Fruit fly (Drosophila melanogaster) whole organism, embryonic: ENCODE data around the gene CG32452.

Experiments used
- ATbp ChIP-seq: fragments of 200-800 bp; sonication (Bioruptor generic); optimal IDR thresholded peaks from 2 replicates; lab custom pipeline; 2017; ENCODE audit warnings: missing biosample characterization, mild to moderate bottlenecking, missing genetic modification characterization, missing genetic modification reagents
- Bteb2 ChIP-seq: fragments of 200-800 bp; sonication (Bioruptor generic); optimal IDR thresholded peaks from 2 replicates; lab custom pipeline; 2016; ENCODE audit warnings: missing biosample characterization, missing genetic modification characterization
- CG12391 ChIP-seq: fragments of 200-800 bp; sonication (Bioruptor generic); optimal IDR thresholded peaks from 3 replicates; lab custom pipeline; 2018; ENCODE audit warnings: missing biosample characterization, mild to moderate bottlenecking, missing genetic modification characterization, moderate library complexity
- CG12659 ChIP-seq: fragments of 200-800 bp; sonication (Bioruptor generic); optimal IDR thresholded peaks from 3 replicates; lab custom pipeline; 2017; ENCODE audit warnings: mild to moderate bottlenecking, missing biosample characterization, missing genetic modification reagents, missing genetic modification characterization
- CG13894 ChIP-seq: fragments of 200-800 bp; sonication (Bioruptor generic); optimal IDR thresholded peaks from 3 replicates; lab custom pipeline; 2018; ENCODE audit warnings: missing biosample characterization, mild to moderate bottlenecking, missing genetic modification characterization, moderate library complexity
- CG1529 ChIP-seq: fragments of 200-800 bp; sonication (Bioruptor generic); optimal IDR thresholded peaks from 3 replicates; lab custom pipeline; 2018; ENCODE audit warnings: missing biosample characterization, missing genetic modification characterization
- CG16813 ChIP-seq: fragments of 200-800 bp; sonication (Bioruptor generic); IDR thresholded peaks from 3 replicates; pipeline ENCODE4 v1.3.6; 2022; ENCODE audit warnings: missing biosample characterization, missing genetic modification characterization; ENCODE audit not compliant: partially characterized antibody
- CG17568 ChIP-seq: fragments of 200-800 bp; sonication (Bioruptor generic); optimal IDR thresholded peaks from 2 replicates; lab custom pipeline; 2018; ENCODE audit warnings: missing biosample characterization, mild to moderate bottlenecking, missing genetic modification characterization, moderate library complexity
- CG17612 ChIP-seq: fragments of 200-800 bp; sonication (Bioruptor generic); IDR thresholded peaks from 2 replicates; pipeline ENCODE4 v1.3.6; 2022; ENCODE audit warnings: missing biosample characterization, missing genetic modification characterization
- CG18619 ChIP-seq: fragments of 200-800 bp; sonication (Bioruptor generic); optimal IDR thresholded peaks from 3 replicates; lab custom pipeline; 2017; ENCODE audit warnings: missing biosample characterization, mild to moderate bottlenecking, missing genetic modification characterization
- CG2875 ChIP-seq: fragments of 200-800 bp; sonication (Bioruptor generic); optimal IDR thresholded peaks from 2 replicates; lab custom pipeline; 2017; ENCODE audit warnings: missing biosample characterization, mild to moderate bottlenecking, missing genetic modification characterization, missing genetic modification reagents
- CG34422 ChIP-seq: fragments of 200-800 bp; sonication (Bioruptor generic); IDR thresholded peaks from 3 replicates; pipeline ENCODE4 v1.3.6; 2022; ENCODE audit warnings: missing biosample characterization, missing genetic modification characterization
- CG3847 ChIP-seq: fragments of 200-800 bp; sonication (Bioruptor generic); IDR thresholded peaks from 2 replicates; pipeline ENCODE4 v1.3.6; 2022; ENCODE audit warnings: missing biosample characterization, missing genetic modification characterization
- CG4282 ChIP-seq: fragments of 200-800 bp; sonication (Bioruptor generic); optimal IDR thresholded peaks from 2 replicates; lab custom pipeline; 2016; ENCODE audit warnings: missing biosample characterization, missing genetic modification characterization
- CG4328 ChIP-seq: fragments of 200-800 bp; sonication (Bioruptor generic); optimal IDR thresholded peaks from 3 replicates; lab custom pipeline; 2017; ENCODE audit warnings: missing biosample characterization, missing genetic modification reagents, missing genetic modification characterization
- CG4360 ChIP-seq: fragments of 200-800 bp; sonication (Bioruptor generic); IDR thresholded peaks from 2 replicates; pipeline ENCODE4 v1.3.6; 2022; ENCODE audit warnings: missing biosample characterization, missing genetic modification characterization
- CG4707 ChIP-seq: fragments of 200-800 bp; sonication (Bioruptor generic); optimal IDR thresholded peaks from 2 replicates; lab custom pipeline; 2018; ENCODE audit warnings: missing biosample characterization, mild to moderate bottlenecking, missing genetic modification characterization, moderate library complexity
- CG5245 ChIP-seq: fragments of 200-800 bp; sonication (Bioruptor generic); optimal IDR thresholded peaks from 3 replicates; lab custom pipeline; 2016; ENCODE audit warnings: missing biosample characterization, missing genetic modification characterization
- CG7786 ChIP-seq: fragments of 200-800 bp; sonication (Bioruptor generic); optimal IDR thresholded peaks from 2 replicates; lab custom pipeline; 2016; ENCODE audit warnings: missing biosample characterization, missing genetic modification characterization
- CG7987 ChIP-seq: fragments of 200-800 bp; sonication (Bioruptor generic); optimal IDR thresholded peaks from 2 replicates; lab custom pipeline; 2018; ENCODE audit warnings: missing biosample characterization, mild to moderate bottlenecking, missing genetic modification characterization, moderate library complexity
- CG9932 ChIP-seq: fragments of 200-800 bp; sonication (Bioruptor generic); IDR thresholded peaks from 2 replicates; pipeline ENCODE4 v1.3.6; 2022; ENCODE audit warnings: missing biosample characterization, missing genetic modification characterization
- CTCF ChIP-seq: fragments of 200-800 bp; sonication (Bioruptor generic); optimal IDR thresholded peaks from 2 replicates; lab custom pipeline; 2017; ENCODE audit warnings: missing biosample characterization, mild to moderate bottlenecking, missing genetic modification characterization, moderate library complexity
- Dad ChIP-seq: fragments of 200-800 bp; sonication (Bioruptor generic); optimal IDR thresholded peaks from 3 replicates; lab custom pipeline; 2016; ENCODE audit warnings: missing biosample characterization, missing genetic modification characterization
- Dip3 ChIP-seq: fragments of 200-800 bp; sonication (Bioruptor generic); optimal IDR thresholded peaks from 3 replicates; lab custom pipeline; 2016; ENCODE audit warnings: missing biosample characterization, missing genetic modification characterization
- Dref ChIP-seq: fragments of 200-800 bp; sonication (Bioruptor generic); IDR thresholded peaks from 2 replicates; pipeline ENCODE4 v1.3.6; 2022; ENCODE audit warnings: missing biosample characterization, missing genetic modification characterization
- Fer2 ChIP-seq: fragments of 200-800 bp; sonication (Bioruptor generic); optimal IDR thresholded peaks from 2 replicates; lab custom pipeline; 2018; ENCODE audit warnings: missing biosample characterization, mild to moderate bottlenecking, missing genetic modification characterization, moderate library complexity
- Hey ChIP-seq: fragments of 200-800 bp; sonication (Bioruptor generic); optimal IDR thresholded peaks from 3 replicates; lab custom pipeline; 2018; ENCODE audit warnings: missing biosample characterization, mild to moderate bottlenecking, missing genetic modification characterization
- Hr3 ChIP-seq: fragments of 200-800 bp; sonication (Bioruptor generic); optimal IDR thresholded peaks from 3 replicates; lab custom pipeline; 2016; ENCODE audit warnings: missing biosample characterization, missing genetic modification characterization
- Mad ChIP-seq: fragments of 200-800 bp; sonication (Bioruptor generic); optimal IDR thresholded peaks from 2 replicates; lab custom pipeline; 2016; ENCODE audit warnings: missing biosample characterization, missing genetic modification characterization
- NFAT ChIP-seq: fragments of 200-800 bp; sonication (Bioruptor generic); IDR thresholded peaks from 2 replicates; pipeline ENCODE4 v1.3.6; 2022; ENCODE audit warnings: missing biosample characterization, missing genetic modification characterization
- NfI ChIP-seq: fragments of 200-800 bp; sonication (Bioruptor generic); optimal IDR thresholded peaks from 3 replicates; lab custom pipeline; 2018; ENCODE audit warnings: missing biosample characterization, mild to moderate bottlenecking, missing genetic modification characterization, moderate library complexity
- Rfx ChIP-seq: fragments of 200-800 bp; sonication (Bioruptor generic); IDR thresholded peaks from 2 replicates; pipeline ENCODE4 v1.3.6; 2022; ENCODE audit warnings: missing biosample characterization, missing genetic modification characterization
- amos ChIP-seq: fragments of 200-800 bp; sonication (Bioruptor generic); IDR thresholded peaks from 2 replicates; pipeline ENCODE4 v1.3.6; 2022; ENCODE audit warnings: missing biosample characterization, missing genetic modification characterization; ENCODE audit not compliant: partially characterized antibody
- ato ChIP-seq: fragments of 200-800 bp; sonication (Bioruptor generic); IDR thresholded peaks from 2 replicates; pipeline ENCODE4 v1.3.6; 2022; ENCODE audit warnings: missing biosample characterization, missing genetic modification characterization; ENCODE audit not compliant: partially characterized antibody
- chn ChIP-seq: fragments of 200-800 bp; sonication (Bioruptor generic); optimal IDR thresholded peaks from 2 replicates; lab custom pipeline; 2016; ENCODE audit warnings: missing biosample characterization, missing genetic modification characterization
- gfzf ChIP-seq: fragments of 200-800 bp; sonication (Bioruptor generic); optimal IDR thresholded peaks from 2 replicates; lab custom pipeline; 2016; ENCODE audit warnings: missing biosample characterization, mild to moderate bottlenecking, missing genetic modification characterization, moderate library complexity
- grau ChIP-seq: fragments of 200-800 bp; optimal IDR thresholded peaks from 3 replicates; lab custom pipeline; 2019; ENCODE audit warnings: missing biosample characterization, mild to moderate bottlenecking, missing genetic modification characterization, moderate library complexity
- her ChIP-seq: fragments of 200-800 bp; sonication (Bioruptor generic); optimal IDR thresholded peaks from 2 replicates; lab custom pipeline; 2016; ENCODE audit warnings: missing biosample characterization, missing genetic modification characterization
- knrl ChIP-seq: fragments of 200-800 bp; sonication (Bioruptor generic); IDR thresholded peaks from 3 replicates; pipeline ENCODE4 v1.3.6; 2022; ENCODE audit warnings: missing biosample characterization, missing genetic modification characterization; ENCODE audit not compliant: partially characterized antibody
- pfk ChIP-seq: fragments of 200-800 bp; sonication (Bioruptor generic); optimal IDR thresholded peaks from 2 replicates; lab custom pipeline; 2018; ENCODE audit warnings: missing biosample characterization, mild to moderate bottlenecking, missing genetic modification characterization, moderate library complexity
- pzg ChIP-seq: fragments of 200-800 bp; sonication (Bioruptor generic); optimal IDR thresholded peaks from 3 replicates; lab custom pipeline; 2018; ENCODE audit warnings: missing biosample characterization, mild to moderate bottlenecking, missing genetic modification characterization, moderate library complexity
- repo ChIP-seq: fragments of 200-800 bp; sonication (Bioruptor generic); optimal IDR thresholded peaks from 2 replicates; lab custom pipeline; 2016; ENCODE audit warnings: missing biosample characterization, missing genetic modification characterization
- sens ChIP-seq: fragments of 200-800 bp; sonication (Bioruptor generic); peaks from one replicate; lab custom pipeline; 2016; ENCODE audit warnings: missing biosample characterization, missing genetic modification characterization
- sens-2 ChIP-seq: fragments of 200-800 bp; sonication (Bioruptor generic); IDR thresholded peaks from 2 replicates; pipeline ENCODE4 v1.3.6; 2022; ENCODE audit warnings: missing biosample characterization, missing genetic modification characterization
- seq ChIP-seq: fragments of 200-800 bp; sonication (Bioruptor generic); IDR thresholded peaks from 2 replicates; pipeline ENCODE4 v1.3.6; 2022; ENCODE audit warnings: missing biosample characterization, missing genetic modification characterization
- sima ChIP-seq: fragments of 200-800 bp; sonication (Bioruptor generic); optimal IDR thresholded peaks from 2 replicates; lab custom pipeline; 2016; ENCODE audit warnings: missing biosample characterization, missing genetic modification characterization
- sr ChIP-seq: fragments of 200-800 bp; sonication (Bioruptor generic); IDR thresholded peaks from 3 replicates; pipeline ENCODE4 v1.3.6; 2022; ENCODE audit warnings: missing biosample characterization, missing genetic modification characterization
- tap ChIP-seq: fragments of 200-800 bp; optimal IDR thresholded peaks from 3 replicates; lab custom pipeline; 2019; ENCODE audit warnings: missing biosample characterization, mild to moderate bottlenecking, missing genetic modification characterization, moderate library complexity
- tgo ChIP-seq: fragments of 200-800 bp; sonication (Bioruptor generic); IDR thresholded peaks from 3 replicates; pipeline ENCODE4 v1.3.6; 2022; ENCODE audit warnings: missing biosample characterization, missing genetic modification characterization
- usp ChIP-seq: fragments of >200 bp; optimal IDR thresholded peaks from 2 replicates; lab custom pipeline; 2017; ENCODE audit warnings: missing biosample characterization, missing genetic modification characterization
- zfh1 ChIP-seq: fragments of 200-800 bp; sonication (Bioruptor generic); IDR thresholded peaks from 3 replicates; pipeline ENCODE4 v1.3.6; 2022; ENCODE audit warnings: missing biosample characterization, missing genetic modification characterization

Gene CG32452

dm6 chr3L:22727739-22728335 is 10.3 kb downstream of the CG32452 start, which contains the start of the genes CG14450 and CG11367 (continued):
- peak; percentile 57; the same call in 1 of the 3 replicates for TF ChIP-seq sr (GFP tag; lab: Robert Waterston, UW)
- peak; percentile 56 for TF ChIP-seq pzg (GFP tag; lab: Kevin White, UChicago)
- TF ChIP-seq CG2875, result peak; percentile 22
- TF ChIP-seq NFAT (GFP tag; lab: Robert Waterston, UW), result no peak
- peak; percentile 68 for TF ChIP-seq CG12391 (tag; lab: Kevin White, UChicago)
- TF ChIP-seq sens-2 (GFP tag; lab: Robert Waterston, UW), result no peak
- TF ChIP-seq CG4328, result no peak
- TF ChIP-seq CG4707 (GFP tag; lab: Kevin White, UChicago), result no peak
- TF ChIP-seq Hey, result no peak
- peak; percentile 3 for TF ChIP-seq pfk
- peak; percentile 61 for TF ChIP-seq Dref (GFP tag; lab: Robert Waterston, UW)
- no peak for TF ChIP-seq Mad (GFP tag; lab: Kevin White, UChicago)
- TF ChIP-seq grau (tag; lab: Kevin White, UChicago), result peak; percentile 46
- no peak for TF ChIP-seq seq
- no peak for TF ChIP-seq chn (GFP tag; lab: Kevin White, UChicago)
- TF ChIP-seq CG4282 (GFP tag; lab: Kevin White, UChicago), result no peak
- TF ChIP-seq sima (GFP tag; lab: Kevin White, UChicago), result no peak
- TF ChIP-seq tgo (GFP tag; lab: Robert Waterston, UW), result no peak
- TF ChIP-seq CG3847, result 0 out of 2 replicates have a peak, but pooled peaks have one; percentile 21
- TF ChIP-seq zfh1 (GFP tag; lab: Robert Waterston, UW), result peak; percentile 18; the same call in 1 of the 3 replicates
- peak; percentile 79 for TF ChIP-seq knrl (GFP tag; lab: Robert Waterston, UW)
- no peak for TF ChIP-seq repo (GFP tag; lab: Kevin White, UChicago)
- peak; percentile 24 for TF ChIP-seq ATbp
- TF ChIP-seq Hr3 (GFP tag; lab: Kevin White, UChicago), result peak; percentile 31
- TF ChIP-seq gfzf, result peak; percentile 71
- TF ChIP-seq Dip3 (GFP tag; lab: Kevin White, UChicago), result no peak
- no peak for TF ChIP-seq CG7987 (GFP tag; lab: Kevin White, UChicago)
- peak; percentile 27; the same call in 1 of the 2 replicates for TF ChIP-seq CG4360 (GFP tag; lab: Robert Waterston, UW)
- peak; percentile 19; the same call in 1 of the 2 replicates for TF ChIP-seq Rfx (GFP tag; lab: Robert Waterston, UW)
- no peak for TF ChIP-seq CG7786 (GFP tag; lab: Kevin White, UChicago)
- TF ChIP-seq CG5245 (GFP tag; lab: Kevin White, UChicago), result no peak
- peak; percentile 11 for TF ChIP-seq CTCF (GFP tag; lab: Kevin White, UChicago)
- peak; percentile 64 for TF ChIP-seq CG12659 (GFP tag; lab: Kevin White, UChicago)
- no peak for TF ChIP-seq ato (GFP tag; lab: Robert Waterston, UW)
- no peak for TF ChIP-seq CG17612
- peak; percentile 70 for TF ChIP-seq sens (GFP tag; lab: Kevin White, UChicago)
- peak; percentile 23 for TF ChIP-seq CG18619
- TF ChIP-seq NfI (GFP tag; lab: Kevin White, UChicago), result peak; percentile 5
- TF ChIP-seq CG16813 (GFP tag; lab: Robert Waterston, UW), result peak; percentile 65; the same call in 2 of the 3 replicates
- peak; percentile 52 for TF ChIP-seq CG17568
- TF ChIP-seq CG1529 (GFP tag; lab: Kevin White, UChicago), result peak; percentile 60
- TF ChIP-seq Fer2 (tag; lab: Kevin White, UChicago), result no peak
- TF ChIP-seq usp (GFP tag; lab: Kevin White, UChicago), result no peak
- TF ChIP-seq Bteb2, result no peak
- peak; percentile 49 for TF ChIP-seq amos
- no peak for TF ChIP-seq her (GFP tag; lab: Kevin White, UChicago)
- TF ChIP-seq CG34422, result no peak
- peak; percentile 19 for TF ChIP-seq tap (tag; lab: Kevin White, UChicago)
- TF ChIP-seq Dad (GFP tag; lab: Kevin White, UChicago), result no peak
- TF ChIP-seq CG13894 (tag; lab: Kevin White, UChicago), result peak; percentile 47
- TF ChIP-seq CG9932 (GFP tag; lab: Robert Waterston, UW), result peak; percentile 40; the same call in 1 of the 2 replicates
